Fruit fly (Drosophila melanogaster) whole organism, embryonic: ENCODE results near the gene mRpS18B.

ENCODE experiments used
- CG4424 ChIP-seq: fragments of 200-800 bp; sonication (Bioruptor generic); optimal IDR thresholded peaks from 3 replicates; lab custom pipeline; 2016; ENCODE audit warnings: missing biosample characterization, missing genetic modification characterization
- CoRest ChIP-seq: fragments of 200-800 bp; sonication (Bioruptor generic); optimal IDR thresholded peaks from 3 replicates; lab custom pipeline; 2018; ENCODE audit warnings: missing biosample characterization, mild to moderate bottlenecking, missing genetic modification characterization, moderate library complexity
- Ravus ChIP-seq: fragments of 200-800 bp; sonication (Bioruptor generic); IDR thresholded peaks from 2 replicates; pipeline ENCODE4 v1.3.6; 2022; ENCODE audit warnings: missing biosample characterization, missing genetic modification characterization
- dpn ChIP-seq, 2 experiments: fragments of 200-800 bp; sonication (Bioruptor generic); optimal IDR thresholded peaks; 3 replicates each; lab custom pipeline; 2016; ENCODE audit warnings: missing biosample characterization in 2 of 2, missing genetic modification characterization in 2 of 2

DNA sequence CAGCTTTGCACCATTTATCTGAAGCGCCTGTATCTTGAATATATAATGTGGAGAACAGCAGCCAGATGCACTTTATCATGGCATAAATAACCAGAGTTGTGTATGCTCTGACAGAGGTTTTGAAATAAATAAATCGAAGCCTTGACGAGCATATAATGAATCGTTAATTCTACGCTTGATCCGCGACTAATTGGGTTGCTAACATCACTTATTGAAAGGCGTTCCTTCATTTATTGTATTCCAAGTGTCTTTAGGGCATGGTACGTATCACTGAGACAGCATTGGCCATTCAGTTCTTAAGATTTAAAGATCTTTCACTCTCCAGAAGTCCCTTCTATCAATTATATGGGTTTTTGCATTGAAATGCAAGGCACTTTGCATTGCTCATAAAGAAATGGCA is 37.8 kb upstream of the mRpS18B start, which contains the start of gene CG10651:
- TF ChIP-seq Ravus (GFP tag; lab: Robert Waterston, UW) (no peak), CG4424 (no peak), dpn (GFP tag; optimal IDR thresholded peaks at IDR 0.05; lab: Kevin White, UChicago) (no peak), CoRest (no peak)
